Fruit fly (Drosophila melanogaster) whole organism, embryonic: ENCODE measurements around the gene CG12177.

Source experiments
- Bdp1 ChIP-seq: fragments of 200-800 bp; sonication (Bioruptor generic); optimal IDR thresholded peaks from 3 replicates; lab custom pipeline; 2016; ENCODE audit warnings: missing biosample characterization, missing genetic modification characterization
- Bgb ChIP-seq: fragments of 200-800 bp; sonication (Bioruptor generic); IDR thresholded peaks from 2 replicates; pipeline ENCODE4 v1.3.6; 2022; ENCODE audit warnings: missing biosample characterization, missing genetic modification characterization; ENCODE audit not compliant: partially characterized antibody
- CG10147 ChIP-seq: fragments of 200-800 bp; sonication (Bioruptor generic); optimal IDR thresholded peaks from 2 replicates; lab custom pipeline; 2019; ENCODE audit warnings: missing biosample characterization, mild to moderate bottlenecking, missing genetic modification characterization, moderate library complexity
- CG1024 ChIP-seq: fragments of 200-800 bp; sonication (Bioruptor generic); IDR thresholded peaks from 2 replicates; pipeline ENCODE4 v1.3.6; 2022; ENCODE audit warnings: missing biosample characterization, missing genetic modification characterization
- CG12659 ChIP-seq: fragments of 200-800 bp; sonication (Bioruptor generic); optimal IDR thresholded peaks from 3 replicates; lab custom pipeline; 2017; ENCODE audit warnings: mild to moderate bottlenecking, missing biosample characterization, missing genetic modification reagents, missing genetic modification characterization
- CG1647 ChIP-seq: fragments of 200-800 bp; sonication (Bioruptor generic); optimal IDR thresholded peaks from 3 replicates; lab custom pipeline; 2016; ENCODE audit warnings: missing biosample characterization, missing genetic modification characterization
- CG17612 ChIP-seq: fragments of 200-800 bp; sonication (Bioruptor generic); IDR thresholded peaks from 2 replicates; pipeline ENCODE4 v1.3.6; 2022; ENCODE audit warnings: missing biosample characterization, missing genetic modification characterization
- CG32532 ChIP-seq: fragments of 200-800 bp; sonication (Bioruptor generic); IDR thresholded peaks from 2 replicates; pipeline ENCODE4 v1.3.6; 2022; ENCODE audit warnings: missing biosample characterization, missing genetic modification characterization
- CG3995 ChIP-seq: fragments of 200-800 bp; sonication (Bioruptor generic); optimal IDR thresholded peaks from 3 replicates; lab custom pipeline; 2016; ENCODE audit warnings: missing biosample characterization, missing genetic modification characterization
- CG4282 ChIP-seq: fragments of 200-800 bp; sonication (Bioruptor generic); optimal IDR thresholded peaks from 2 replicates; lab custom pipeline; 2016; ENCODE audit warnings: missing biosample characterization, missing genetic modification characterization
- CG4360 ChIP-seq: fragments of 200-800 bp; sonication (Bioruptor generic); IDR thresholded peaks from 2 replicates; pipeline ENCODE4 v1.3.6; 2022; ENCODE audit warnings: missing biosample characterization, missing genetic modification characterization
- CG6765 ChIP-seq: fragments of 200-800 bp; sonication (Bioruptor generic); optimal IDR thresholded peaks from 3 replicates; lab custom pipeline; 2017; ENCODE audit warnings: missing biosample characterization, mild to moderate bottlenecking, missing genetic modification characterization
- CG6813 ChIP-seq: fragments of 200-800 bp; sonication (Bioruptor generic); optimal IDR thresholded peaks from 2 replicates; lab custom pipeline; 2017; ENCODE audit warnings: missing biosample characterization, missing genetic modification characterization, mild to moderate bottlenecking, moderate library complexity, missing genetic modification reagents
- CG7372 ChIP-seq: fragments of 200-800 bp; sonication (Bioruptor generic); IDR thresholded peaks from 2 replicates; pipeline ENCODE4 v1.3.6; 2022; ENCODE audit warnings: missing biosample characterization, missing genetic modification characterization
- CG7963 ChIP-seq: fragments of 200-800 bp; sonication (Bioruptor generic); IDR thresholded peaks from 3 replicates; pipeline ENCODE4 v1.3.6; 2022; ENCODE audit warnings: missing biosample characterization, missing genetic modification characterization; ENCODE audit not compliant: partially characterized antibody
- CG8359 ChIP-seq: fragments of 200-800 bp; sonication (Bioruptor generic); optimal IDR thresholded peaks from 2 replicates; lab custom pipeline; 2017; ENCODE audit warnings: missing biosample characterization, mild to moderate bottlenecking, missing genetic modification characterization, borderline replicate concordance
- CG8765 ChIP-seq: fragments of 200-800 bp; sonication (Bioruptor generic); IDR thresholded peaks from 2 replicates; pipeline ENCODE4 v1.3.6; 2022; ENCODE audit warnings: missing biosample characterization, missing genetic modification characterization
- CG9727 ChIP-seq: fragments of 200-800 bp; sonication (Bioruptor generic); optimal IDR thresholded peaks from 3 replicates; lab custom pipeline; 2017; ENCODE audit warnings: missing biosample characterization, mild to moderate bottlenecking, missing genetic modification characterization
- CG9817 ChIP-seq: fragments of 200-800 bp; sonication (Bioruptor generic); optimal IDR thresholded peaks from 2 replicates; lab custom pipeline; 2018; ENCODE audit warnings: missing biosample characterization, mild to moderate bottlenecking, missing genetic modification characterization, moderate library complexity
- CG9932 ChIP-seq: fragments of 200-800 bp; sonication (Bioruptor generic); IDR thresholded peaks from 2 replicates; pipeline ENCODE4 v1.3.6; 2022; ENCODE audit warnings: missing biosample characterization, missing genetic modification characterization
- D19B ChIP-seq: fragments of 200-800 bp; sonication (Bioruptor generic); optimal IDR thresholded peaks from 2 replicates; lab custom pipeline; 2017; ENCODE audit warnings: missing biosample characterization, mild to moderate bottlenecking, missing genetic modification characterization
- Dfd ChIP-seq, 2 experiments: fragments of >200 bp; optimal IDR thresholded peaks; 2 replicates each; lab custom pipeline; 2017; ENCODE audit warnings: missing biosample characterization in 2 of 2, missing genetic modification characterization in 2 of 2
- ERR ChIP-seq: fragments of 200-800 bp; sonication (Bioruptor generic); optimal IDR thresholded peaks from 2 replicates; lab custom pipeline; 2016; ENCODE audit warnings: missing biosample characterization, missing genetic modification characterization
- Ets65A ChIP-seq: fragments of 200-800 bp; sonication (Bioruptor generic); peaks from one replicate; lab custom pipeline; 2016; ENCODE audit warnings: missing biosample characterization, missing genetic modification characterization
- Fer2 ChIP-seq: fragments of 200-800 bp; sonication (Bioruptor generic); optimal IDR thresholded peaks from 2 replicates; lab custom pipeline; 2018; ENCODE audit warnings: missing biosample characterization, mild to moderate bottlenecking, missing genetic modification characterization, moderate library complexity
- HmgZ ChIP-seq: fragments of 200-800 bp; sonication (Bioruptor generic); optimal IDR thresholded peaks from 2 replicates; lab custom pipeline; 2018; ENCODE audit warnings: missing biosample characterization, mild to moderate bottlenecking, missing genetic modification characterization
- Jarid2 ChIP-seq: fragments of 200-800 bp; sonication (Bioruptor generic); optimal IDR thresholded peaks from 3 replicates; lab custom pipeline; 2017; ENCODE audit warnings: mild to moderate bottlenecking, missing biosample characterization, missing genetic modification reagents, missing genetic modification characterization
- Poxn ChIP-seq: fragments of 200-800 bp; sonication (Bioruptor generic); IDR thresholded peaks from 2 replicates; pipeline ENCODE4 v1.3.6; 2022; ENCODE audit warnings: missing biosample characterization, missing genetic modification characterization
- Rx ChIP-seq: fragments of 200-800 bp; sonication (Bioruptor generic); IDR thresholded peaks from 2 replicates; pipeline ENCODE4 v1.3.6; 2022; ENCODE audit warnings: missing biosample characterization, missing genetic modification characterization
- Sox100B ChIP-seq: fragments of 200-800 bp; sonication (Bioruptor generic); optimal IDR thresholded peaks from 3 replicates; lab custom pipeline; 2018; ENCODE audit warnings: missing biosample characterization, mild to moderate bottlenecking, missing genetic modification characterization
- Tbp ChIP-seq: fragments of >200 bp; optimal IDR thresholded peaks from 2 replicates; lab custom pipeline; 2018; ENCODE audit warnings: missing biosample characterization, missing genetic modification characterization
- Usf ChIP-seq: fragments of 200-800 bp; sonication (Bioruptor generic); optimal IDR thresholded peaks from 2 replicates; lab custom pipeline; 2017; ENCODE audit warnings: missing genotype, missing biosample characterization, missing genetic modification characterization
- ase ChIP-seq: fragments of 200-800 bp; sonication (Bioruptor generic); IDR thresholded peaks from 3 replicates; pipeline ENCODE4 v1.3.6; 2022; ENCODE audit warnings: missing biosample characterization, missing genetic modification characterization
- bab2 ChIP-seq: fragments of 200-800 bp; sonication (Bioruptor generic); optimal IDR thresholded peaks from 2 replicates; lab custom pipeline; 2016; ENCODE audit warnings: missing biosample characterization, missing genetic modification characterization
- dimm ChIP-seq: fragments of 200-800 bp; sonication (Bioruptor generic); IDR thresholded peaks from 2 replicates; pipeline ENCODE4 v1.3.6; 2022; ENCODE audit warnings: missing biosample characterization, missing genetic modification characterization
- dmrt11E ChIP-seq: fragments of 200-800 bp; sonication (Bioruptor generic); optimal IDR thresholded peaks from 3 replicates; lab custom pipeline; 2018; ENCODE audit warnings: missing biosample characterization, mild to moderate bottlenecking, missing genetic modification characterization, moderate library complexity
- ems ChIP-seq: fragments of 200-800 bp; sonication (Bioruptor generic); optimal IDR thresholded peaks from 3 replicates; lab custom pipeline; 2016; ENCODE audit warnings: missing biosample characterization, missing genetic modification characterization
- fd96Cb ChIP-seq: fragments of 200-800 bp; sonication (Bioruptor generic); optimal IDR thresholded peaks from 2 replicates; lab custom pipeline; 2018; ENCODE audit warnings: missing biosample characterization, mild to moderate bottlenecking, missing genetic modification characterization, moderate library complexity
- fru ChIP-seq: fragments of >200 bp; optimal IDR thresholded peaks from 2 replicates; lab custom pipeline; 2017
- grn ChIP-seq: fragments of 200-800 bp; sonication (Bioruptor generic); optimal IDR thresholded peaks from 3 replicates; lab custom pipeline; 2017; ENCODE audit warnings: missing biosample characterization, missing genetic modification characterization
- gsb ChIP-seq: fragments of 200-800 bp; sonication (Bioruptor generic); IDR thresholded peaks from 2 replicates; pipeline ENCODE4 v1.3.6; 2022; ENCODE audit warnings: missing biosample characterization, missing genetic modification characterization
- insv ChIP-seq, 2 experiments: fragments of 200-800 bp; sonication (Bioruptor generic); optimal IDR thresholded peaks; 3 replicates each; lab custom pipeline; 2016 to 2018; ENCODE audit warnings: missing biosample characterization in 2 of 2, missing genetic modification characterization in 2 of 2
- jigr1 ChIP-seq: fragments of 200-800 bp; sonication (Bioruptor generic); IDR thresholded peaks from 3 replicates; pipeline ENCODE4 v1.3.6; 2022; ENCODE audit warnings: missing biosample characterization, missing genetic modification characterization
- jing ChIP-seq: fragments of 200-800 bp; sonication (Bioruptor generic); optimal IDR thresholded peaks from 2 replicates; lab custom pipeline; 2018; ENCODE audit warnings: missing biosample characterization, mild to moderate bottlenecking, missing genetic modification characterization
- lbe ChIP-seq: fragments of 200-800 bp; sonication (Bioruptor generic); optimal IDR thresholded peaks from 2 replicates; lab custom pipeline; 2016; ENCODE audit warnings: missing biosample characterization, mild to moderate bottlenecking, missing genetic modification characterization
- org-1 ChIP-seq: fragments of 200-800 bp; sonication (Bioruptor generic); optimal IDR thresholded peaks from 2 replicates; lab custom pipeline; 2017; ENCODE audit warnings: missing biosample characterization, missing genetic modification characterization
- pb ChIP-seq: fragments of 200-800 bp; sonication (Bioruptor generic); optimal IDR thresholded peaks from 3 replicates; lab custom pipeline; 2016; ENCODE audit warnings: missing biosample characterization, missing genetic modification characterization
- pho ChIP-seq: fragments of 200-800 bp; sonication (Bioruptor generic); optimal IDR thresholded peaks from 2 replicates; lab custom pipeline; 2016; ENCODE audit warnings: missing biosample characterization, missing genetic modification characterization
- run ChIP-seq: fragments of 200-800 bp; sonication (Bioruptor generic); optimal IDR thresholded peaks from 3 replicates; lab custom pipeline; 2018; ENCODE audit warnings: missing biosample characterization, mild to moderate bottlenecking, missing genetic modification characterization
- so ChIP-seq: fragments of 200-800 bp; sonication (Bioruptor generic); IDR thresholded peaks from 3 replicates; pipeline ENCODE4 v1.3.6; 2022; ENCODE audit warnings: missing biosample characterization, missing genetic modification characterization
- ssp ChIP-seq: fragments of 200-800 bp; sonication (Bioruptor generic); IDR thresholded peaks from 2 replicates; pipeline ENCODE4 v1.3.6; 2022; ENCODE audit warnings: missing biosample characterization, missing genetic modification characterization
- vfl ChIP-seq: fragments of 200-800 bp; sonication (Bioruptor generic); optimal IDR thresholded peaks from 2 replicates; lab custom pipeline; 2016; ENCODE audit warnings: missing biosample characterization, missing genetic modification characterization

Gene CG12177

DNA sequence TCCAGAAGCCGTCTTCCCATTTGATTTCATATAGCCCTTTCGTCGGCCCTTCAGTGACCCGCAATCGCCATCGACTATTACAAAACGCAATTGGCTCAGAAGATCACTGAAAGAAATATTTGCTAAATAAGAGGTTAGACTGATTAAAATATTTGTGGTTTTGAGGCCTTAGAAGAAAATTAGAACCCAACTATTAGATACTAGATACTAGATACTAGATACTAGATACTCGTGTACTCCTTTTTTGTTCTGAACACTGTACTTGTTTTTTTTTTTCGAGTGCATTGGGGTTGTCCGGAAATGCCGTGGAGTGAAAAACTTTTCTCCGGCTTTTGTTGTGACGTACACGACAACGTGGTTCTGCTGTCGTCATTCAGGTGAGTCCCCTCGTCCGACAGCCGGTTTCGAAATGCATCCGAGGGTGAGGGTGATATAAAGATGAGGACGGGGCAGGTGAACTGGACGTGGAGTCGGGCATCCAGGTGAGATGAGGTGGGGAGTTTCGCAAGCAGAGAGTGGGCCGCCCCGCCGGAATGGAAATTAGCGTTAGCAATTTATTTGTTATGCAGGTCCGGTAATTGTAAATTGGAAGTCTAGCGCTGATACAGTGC is 49.9 kb downstream of the CG12177 start (continued):
- TF ChIP-seq CG8359 (GFP tag; lab: Kevin White, UChicago) (no peak), CG10147 (no peak), dmrt11E (peak; percentile 42), CG4360 (GFP tag; lab: Robert Waterston, UW) (no peak), fru (lab: Kevin White, UChicago) (no peak), Rx (no peak), CG32532 (GFP tag; lab: Robert Waterston, UW) (no peak), CG7963 (GFP tag; lab: Robert Waterston, UW) (no peak), HmgZ (tag; lab: Kevin White, UChicago) (no peak), ERR (GFP tag; lab: Kevin White, UChicago) (no peak), CG3995 (no peak), Bgb (no peak), lbe (no peak), Tbp (GFP tag; lab: Kevin White, UChicago) (no peak), CG9817 (no peak), D19B (GFP tag; lab: Kevin White, UChicago) (no peak), Sox100B (GFP tag; lab: Kevin White, UChicago) (no peak), CG8765 (GFP tag; lab: Robert Waterston, UW) (0 out of 2 replicates have a peak, but pooled peaks have one; percentile 15), Bdp1 (no peak), Dfd (GFP tag; optimal IDR thresholded peaks at IDR 0.05; lab: Kevin White, UChicago) (no peak), CG7372 (no peak), Fer2 (tag; lab: Kevin White, UChicago) (no peak), CG1024 (GFP tag; lab: Robert Waterston, UW) (no peak), CG1647 (GFP tag; lab: Kevin White, UChicago) (no peak), jing (no peak), CG12659 (GFP tag; lab: Kevin White, UChicago) (peak; percentile 1), pho (GFP tag; lab: Kevin White, UChicago) (no peak), org-1 (GFP tag; lab: Kevin White, UChicago) (peak; percentile 14), run (tag; lab: Kevin White, UChicago) (no peak), Ets65A (GFP tag; lab: Kevin White, UChicago) (peak; percentile 73), CG6813 (GFP tag; lab: Kevin White, UChicago) (no peak), Usf (GFP tag; lab: Kevin White, UChicago) (no peak), CG6765 (GFP tag; lab: Kevin White, UChicago) (no peak), insv (GFP tag; optimal IDR thresholded peaks at IDR 0.05; lab: Kevin White, UChicago) (no peak), so (GFP tag; lab: Robert Waterston, UW) (no peak), CG9727 (GFP tag; lab: Kevin White, UChicago) (peak; percentile 14), ssp (GFP tag; lab: Robert Waterston, UW) (no peak), gsb (no peak), CG17612 (GFP tag; lab: Robert Waterston, UW) (no peak), CG9932 (no peak), jigr1 (GFP tag; lab: Robert Waterston, UW) (no peak), ems (no peak), dimm (no peak), Poxn (GFP tag; lab: Robert Waterston, UW) (no peak), pb (no peak), vfl (GFP tag; lab: Kevin White, UChicago) (no peak), fd96Cb (tag; lab: Kevin White, UChicago) (peak; percentile 43), ase (GFP tag; lab: Robert Waterston, UW) (no peak), CG4282 (no peak), bab2 (GFP tag; lab: Kevin White, UChicago) (peak; percentile 39), Jarid2 (no peak), grn (no peak)
